Fruit fly (Drosophila melanogaster) whole organism, embryonic: Measurements from ENCODE around the gene CG32679.
A peak's percentile ranks its signal among the peaks of the same experiment; 100 is the strongest.

Experiments
- Adf1 ChIP-seq: fragments of 200-800 bp; sonication (Bioruptor generic); IDR thresholded peaks from 2 replicates; pipeline ENCODE4 v1.3.6; 2022; ENCODE audit warnings: missing biosample characterization, missing genetic modification characterization
- CG10321 ChIP-seq: fragments of 200-800 bp; sonication (Bioruptor generic); IDR thresholded peaks from 2 replicates; pipeline ENCODE4 v1.3.6; 2022; ENCODE audit warnings: missing biosample characterization, missing genetic modification characterization
- CG10543 ChIP-seq: fragments of 200-800 bp; sonication (Bioruptor generic); optimal IDR thresholded peaks from 3 replicates; lab custom pipeline; 2017; ENCODE audit warnings: missing biosample characterization, mild to moderate bottlenecking, missing genetic modification characterization, moderate library complexity
- CG12219 ChIP-seq: fragments of 200-800 bp; sonication (Bioruptor generic); optimal IDR thresholded peaks from 3 replicates; lab custom pipeline; 2018; ENCODE audit warnings: missing biosample characterization, mild to moderate bottlenecking, missing genetic modification characterization
- CG12769 ChIP-seq: fragments of 200-800 bp; sonication (Bioruptor generic); optimal IDR thresholded peaks from 2 replicates; lab custom pipeline; 2019; ENCODE audit warnings: missing biosample characterization, mild to moderate bottlenecking, missing genetic modification characterization, moderate library complexity
- CG13296 ChIP-seq: fragments of 200-800 bp; sonication (Bioruptor generic); optimal IDR thresholded peaks from 3 replicates; lab custom pipeline; 2018; ENCODE audit warnings: missing biosample characterization, mild to moderate bottlenecking, missing genetic modification characterization
- CG14710 ChIP-seq: fragments of 200-800 bp; sonication (Bioruptor generic); optimal IDR thresholded peaks from 3 replicates; lab custom pipeline; 2019; ENCODE audit warnings: missing biosample characterization, mild to moderate bottlenecking, missing genetic modification characterization, moderate library complexity
- CG14965 ChIP-seq: fragments of 200-800 bp; sonication (Bioruptor generic); optimal IDR thresholded peaks from 2 replicates; lab custom pipeline; 2016; ENCODE audit warnings: missing biosample characterization, missing genetic modification characterization, borderline replicate concordance
- CG15696 ChIP-seq: fragments of 200-800 bp; sonication (Bioruptor generic); optimal IDR thresholded peaks from 2 replicates; lab custom pipeline; 2019; ENCODE audit warnings: missing biosample characterization, mild to moderate bottlenecking, missing genetic modification characterization, moderate library complexity
- CG18599 ChIP-seq: fragments of 200-800 bp; sonication (Bioruptor generic); optimal IDR thresholded peaks from 3 replicates; lab custom pipeline; 2017; ENCODE audit warnings: missing biosample characterization, missing genetic modification characterization, mild to moderate bottlenecking, moderate library complexity, missing genetic modification reagents
- CG2202 ChIP-seq: fragments of 200-800 bp; sonication (Bioruptor generic); optimal IDR thresholded peaks from 2 replicates; lab custom pipeline; 2018; ENCODE audit warnings: missing biosample characterization, mild to moderate bottlenecking, missing genetic modification characterization
- CG2712 ChIP-seq: fragments of 200-800 bp; optimal IDR thresholded peaks from 3 replicates; lab custom pipeline; 2019; ENCODE audit warnings: missing biosample characterization, mild to moderate bottlenecking, missing genetic modification characterization, moderate library complexity
- CG32767 ChIP-seq: fragments of 200-800 bp; sonication (Bioruptor generic); IDR thresholded peaks from 2 replicates; pipeline ENCODE4 v1.3.6; 2022; ENCODE audit warnings: missing biosample characterization, missing genetic modification characterization
- CG33557 ChIP-seq: fragments of 200-800 bp; sonication (Bioruptor generic); optimal IDR thresholded peaks from 2 replicates; lab custom pipeline; 2019; ENCODE audit warnings: missing biosample characterization, mild to moderate bottlenecking, missing genetic modification characterization, moderate library complexity
- CG34422 ChIP-seq: fragments of 200-800 bp; sonication (Bioruptor generic); IDR thresholded peaks from 3 replicates; pipeline ENCODE4 v1.3.6; 2022; ENCODE audit warnings: missing biosample characterization, missing genetic modification characterization
- CG4404 ChIP-seq: fragments of 200-800 bp; sonication (Bioruptor generic); IDR thresholded peaks from 2 replicates; pipeline ENCODE4 v1.3.6; 2022; ENCODE audit warnings: missing biosample characterization, missing genetic modification characterization
- CG6689 ChIP-seq: fragments of 200-800 bp; sonication (Bioruptor generic); IDR thresholded peaks from 2 replicates; pipeline ENCODE4 v1.3.6; 2022; ENCODE audit warnings: missing biosample characterization, missing genetic modification characterization
- CG7556 ChIP-seq: fragments of 200-800 bp; sonication (Bioruptor generic); optimal IDR thresholded peaks from 2 replicates; lab custom pipeline; 2017; ENCODE audit warnings: missing biosample characterization, mild to moderate bottlenecking, missing genetic modification characterization
- CG7839 ChIP-seq: fragments of 200-800 bp; sonication (Bioruptor generic); optimal IDR thresholded peaks from 3 replicates; lab custom pipeline; 2018; ENCODE audit warnings: missing biosample characterization, mild to moderate bottlenecking, missing genetic modification characterization, moderate library complexity
- D19B ChIP-seq: fragments of 200-800 bp; sonication (Bioruptor generic); optimal IDR thresholded peaks from 2 replicates; lab custom pipeline; 2017; ENCODE audit warnings: missing biosample characterization, mild to moderate bottlenecking, missing genetic modification characterization
- E2f1 ChIP-seq: fragments of 200-800 bp; sonication (Bioruptor generic); IDR thresholded peaks from 2 replicates; pipeline ENCODE4 v1.3.6; 2022; ENCODE audit warnings: missing biosample characterization, missing genetic modification characterization
- HmgZ ChIP-seq: fragments of 200-800 bp; sonication (Bioruptor generic); optimal IDR thresholded peaks from 2 replicates; lab custom pipeline; 2018; ENCODE audit warnings: missing biosample characterization, mild to moderate bottlenecking, missing genetic modification characterization
- Jarid2 ChIP-seq: fragments of 200-800 bp; sonication (Bioruptor generic); optimal IDR thresholded peaks from 3 replicates; lab custom pipeline; 2017; ENCODE audit warnings: mild to moderate bottlenecking, missing biosample characterization, missing genetic modification reagents, missing genetic modification characterization
- Med ChIP-seq: fragments of 200-800 bp; sonication (Bioruptor generic); peaks from one replicate; lab custom pipeline; 2016; ENCODE audit warnings: missing biosample characterization, missing genetic modification characterization, mild to moderate bottlenecking, inconsistent platforms, moderate library complexity
- NC2α ChIP-seq: fragments of 200-800 bp; sonication (Bioruptor generic); optimal IDR thresholded peaks from 2 replicates; lab custom pipeline; 2016; ENCODE audit warnings: missing biosample characterization, missing genetic modification characterization
- Sry-β ChIP-seq: fragments of 200-800 bp; sonication (Bioruptor generic); optimal IDR thresholded peaks from 2 replicates; lab custom pipeline; 2018; ENCODE audit warnings: missing biosample characterization, mild to moderate bottlenecking, missing genetic modification characterization, moderate library complexity
- Stat92E ChIP-seq, 3 experiments: fragments of >200 bp in 2 of 3; fragments of 200-800 bp in 1 of 3; sonication (Bioruptor generic) in 1 of 3; optimal IDR thresholded peaks; 2 replicates each; lab custom pipeline; 2017 to 2019; ENCODE audit warnings: missing biosample characterization in 3 of 3, missing genetic modification characterization in 3 of 3, mild to moderate bottlenecking in 1 of 3, moderate library complexity in 1 of 3
- abd-A ChIP-seq: fragments of 200-800 bp; sonication (Bioruptor generic); optimal IDR thresholded peaks from 3 replicates; lab custom pipeline; 2019; ENCODE audit warnings: missing biosample characterization, mild to moderate bottlenecking, missing genetic modification characterization, moderate library complexity
- az2 ChIP-seq: fragments of 200-800 bp; sonication (Bioruptor generic); optimal IDR thresholded peaks from 3 replicates; lab custom pipeline; 2016; ENCODE audit warnings: missing biosample characterization, missing genetic modification characterization
- cas ChIP-seq: fragments of 200-800 bp; sonication (Bioruptor generic); IDR thresholded peaks from 2 replicates; pipeline ENCODE4 v1.3.6; 2022; ENCODE audit warnings: missing biosample characterization, missing genetic modification characterization
- crol ChIP-seq: fragments of 200-800 bp; sonication (Bioruptor generic); IDR thresholded peaks from 2 replicates; pipeline ENCODE4 v1.3.6; 2022; ENCODE audit warnings: missing biosample characterization, missing genetic modification characterization
- cwo ChIP-seq: fragments of 200-800 bp; sonication (Bioruptor generic); optimal IDR thresholded peaks from 3 replicates; lab custom pipeline; 2017; ENCODE audit warnings: missing biosample characterization, missing genetic modification characterization, mild to moderate bottlenecking, moderate library complexity, missing genetic modification reagents
- fd102C ChIP-seq: fragments of 200-800 bp; sonication (Bioruptor generic); optimal IDR thresholded peaks from 2 replicates; lab custom pipeline; 2018; ENCODE audit warnings: missing biosample characterization, mild to moderate bottlenecking, missing genetic modification characterization, moderate library complexity
- fd3F ChIP-seq: fragments of 200-800 bp; sonication (Bioruptor generic); optimal IDR thresholded peaks from 2 replicates; lab custom pipeline; 2018; ENCODE audit warnings: missing biosample characterization, mild to moderate bottlenecking, missing genetic modification characterization, moderate library complexity
- fd96Cb ChIP-seq: fragments of 200-800 bp; sonication (Bioruptor generic); optimal IDR thresholded peaks from 2 replicates; lab custom pipeline; 2018; ENCODE audit warnings: missing biosample characterization, mild to moderate bottlenecking, missing genetic modification characterization, moderate library complexity
- hkb ChIP-seq, 2 experiments: fragments of 200-800 bp in 1 of 2; fragments of >200 bp in 1 of 2; sonication (Bioruptor generic) in 1 of 2; IDR thresholded peaks in 1 of 2; optimal IDR thresholded peaks in 1 of 2; 2 replicates each; pipeline versions ENCODE4 v1.3.6 to Lab custom; 2017 to 2022; ENCODE audit warnings: missing biosample characterization in 1 of 2, missing genetic modification characterization in 1 of 2
- ind ChIP-seq: fragments of 200-800 bp; sonication (Bioruptor generic); optimal IDR thresholded peaks from 3 replicates; lab custom pipeline; 2016; ENCODE audit warnings: missing biosample characterization, missing genetic modification characterization
- pan ChIP-seq, 4 experiments: fragments of >200 bp in 3 of 4; fragments of 200-800 bp in 1 of 4; sonication (Bioruptor generic) in 1 of 4; optimal IDR thresholded peaks in 3 of 4; IDR thresholded peaks in 1 of 4; 2 replicates each; pipeline versions ENCODE4 v1.3.6 to Lab custom; 2017 to 2022; ENCODE audit warnings: missing biosample characterization in 2 of 4, missing genetic modification characterization in 2 of 4, mixed read lengths in 1 of 4
- pb ChIP-seq: fragments of 200-800 bp; sonication (Bioruptor generic); optimal IDR thresholded peaks from 3 replicates; lab custom pipeline; 2016; ENCODE audit warnings: missing biosample characterization, missing genetic modification characterization
- prd ChIP-seq, 3 experiments: fragments of >200 bp in 2 of 3; fragments of 200-800 bp in 1 of 3; sonication (Bioruptor generic) in 1 of 3; optimal IDR thresholded peaks in 2 of 3; IDR thresholded peaks in 1 of 3; 2 replicates in 2 of 3; 3 replicates in 1 of 3; pipeline versions ENCODE4 v1.3.6 to Lab custom; 2017 to 2022; ENCODE audit warnings: missing biosample characterization in 1 of 3, missing genetic modification characterization in 1 of 3
- sc ChIP-seq, 3 experiments: fragments of >200 bp in 2 of 3; fragments of 200-800 bp in 1 of 3; sonication (Bioruptor generic) in 1 of 3; optimal IDR thresholded peaks; 2 replicates in 2 of 3; 3 replicates in 1 of 3; lab custom pipeline; 2017; ENCODE audit warnings: mild to moderate bottlenecking in 1 of 3, missing biosample characterization in 1 of 3, missing genetic modification characterization in 1 of 3, missing genetic modification reagents in 1 of 3
- sd ChIP-seq: fragments of 200-800 bp; sonication (Bioruptor generic); optimal IDR thresholded peaks from 3 replicates; lab custom pipeline; 2018; ENCODE audit warnings: missing biosample characterization, mild to moderate bottlenecking, missing genetic modification characterization, moderate library complexity
- sisA ChIP-seq: fragments of 200-800 bp; sonication (Bioruptor generic); IDR thresholded peaks from 2 replicates; pipeline ENCODE4 v1.3.6; 2022; ENCODE audit warnings: missing biosample characterization, missing genetic modification characterization
- ssp ChIP-seq: fragments of 200-800 bp; sonication (Bioruptor generic); IDR thresholded peaks from 2 replicates; pipeline ENCODE4 v1.3.6; 2022; ENCODE audit warnings: missing biosample characterization, missing genetic modification characterization

The CG32679 gene

dm6 chrX:10367372-10367771 lies at the start of gene CG32679:
Gene CG32679, minus strand, starts transcription at chrX:10367472.
- TF ChIP-seq Jarid2 (GFP tag; lab: Kevin White, UChicago), result no peak
- no peak for TF ChIP-seq fd96Cb
- no peak for TF ChIP-seq cas (GFP tag; lab: Robert Waterston, UW)
- TF ChIP-seq sc (optimal IDR thresholded peaks at IDR 0.05; lab: Kevin White, UChicago), result no peak
- no peak for TF ChIP-seq sc (GFP tag; optimal IDR thresholded peaks at IDR 0.05; lab: Kevin White, UChicago)
- no peak for TF ChIP-seq CG15696 (tag; lab: Kevin White, UChicago)
- TF ChIP-seq az2 (GFP tag; lab: Kevin White, UChicago), result no peak

dm6 chrX:10398959-10399358 lies 31.7 kb upstream of the CG32679 start:
- TF ChIP-seq pan (optimal IDR thresholded peaks at IDR 0.05; lab: Kevin White, UChicago), result no peak
- TF ChIP-seq pan (GFP tag; optimal IDR thresholded peaks at IDR 0.05 in 1 of 2, IDR thresholded peaks at IDR 0.05 in 1 of 2), result no peak
- no peak for TF ChIP-seq ind (GFP tag; lab: Kevin White, UChicago)
- TF ChIP-seq CG10321 (GFP tag; lab: Robert Waterston, UW), result no peak
- TF ChIP-seq Med, result peak; percentile 17
- TF ChIP-seq sd (tag; lab: Kevin White, UChicago), result peak; percentile 64
- TF ChIP-seq Stat92E (GFP tag; optimal IDR thresholded peaks at IDR 0.05; lab: Kevin White, UChicago), result no peak
- no peak for TF ChIP-seq CG14965
- peak; percentile 22 for TF ChIP-seq cwo (GFP tag; lab: Kevin White, UChicago)
- TF ChIP-seq Adf1 (GFP tag; lab: Robert Waterston, UW), result no peak; the same call in 1 of the 2 replicates
- peak; percentile 32 for TF ChIP-seq CG12769 (tag; lab: Kevin White, UChicago)
- no peak for TF ChIP-seq CG33557 (GFP tag; lab: Kevin White, UChicago)
- TF ChIP-seq Sry-β (GFP tag; lab: Kevin White, UChicago), result no peak
- no peak for TF ChIP-seq CG14710 (tag; lab: Kevin White, UChicago)
- peak; percentile 48 for TF ChIP-seq CG10543
- TF ChIP-seq abd-A, result peak; percentile 67
- no peak for TF ChIP-seq CG2712 (tag; lab: Kevin White, UChicago)
- peak; percentile 62 for TF ChIP-seq crol
- TF ChIP-seq CG13296, result no peak
- no peak for TF ChIP-seq CG7839 (tag; lab: Kevin White, UChicago)
- TF ChIP-seq CG18599 (GFP tag; lab: Kevin White, UChicago), result peak; percentile 23
- 0 out of 2 replicates have a peak, but pooled peaks have one; percentile 7 for TF ChIP-seq CG32767 (GFP tag; lab: Robert Waterston, UW)

- TF ChIP-seq CG7556, result peak; percentile 32
- TF ChIP-seq fd3F, result peak; percentile 2
- no peak for TF ChIP-seq NC2α
- TF ChIP-seq fd102C (GFP tag; lab: Kevin White, UChicago), result no peak
- TF ChIP-seq hkb (optimal IDR thresholded peaks at IDR 0.05; lab: Kevin White, UChicago), result no peak
- peak; percentile 46; the same call in 1 of the 2 replicates for TF ChIP-seq hkb (GFP tag; IDR thresholded peaks at IDR 0.05; lab: Robert Waterston, UW)
- peak; percentile 1 for TF ChIP-seq HmgZ
- TF ChIP-seq CG18599 (GFP tag; lab: Kevin White, UChicago), result peak; percentile 64
- TF ChIP-seq CG6689 (GFP tag; lab: Robert Waterston, UW), result peak; percentile 55; the same call in 1 of the 2 replicates
- peak; percentile 65 for TF ChIP-seq D19B (GFP tag; lab: Kevin White, UChicago)
- peak; percentile 29; the same call in 1 of the 2 replicates for TF ChIP-seq ssp
- 0 out of 3 replicates have a peak, but pooled peaks have one; percentile 41 for TF ChIP-seq CG34422
- 0 out of 2 replicates have a peak, but pooled peaks have one; percentile 17 for TF ChIP-seq CG4404 (GFP tag; lab: Robert Waterston, UW)
- TF ChIP-seq E2f1 (GFP tag; lab: Robert Waterston, UW), result peak; percentile 41; the same call in 1 of the 2 replicates
- 0 out of 2 replicates have a peak, but pooled peaks have one; percentile 14 for TF ChIP-seq sisA
- TF ChIP-seq prd (optimal IDR thresholded peaks at IDR 0.05; lab: Kevin White, UChicago), result no peak
- TF ChIP-seq prd (GFP tag; IDR thresholded peaks at IDR 0.05; lab: Robert Waterston, UW), result peak; percentile 50; the same call in 2 of the 3 replicates
- TF ChIP-seq CG12219 (GFP tag; lab: Kevin White, UChicago), result no peak
- no peak for TF ChIP-seq CG2202 (tag; lab: Kevin White, UChicago)
- no peak for TF ChIP-seq pb (GFP tag; lab: Kevin White, UChicago)
These were observed 30.4 kb upstream of the CG32679 start for dm6 chrX:10397514-10398133.
